Worm (Caenorhabditis elegans) whole organism, midembryonic: Measurements from ENCODE around the gene cutl-12.

Source experiments
- T22C8.4 ChIP-seq: fragments of 200-800 bp; sonication (Bioruptor generic); IDR thresholded peaks from 2 replicates; pipeline ENCODE4 v1.3.6; 2022; ENCODE audit warnings: missing genetic modification characterization, missing compliant biosample characterization
- cog-1 ChIP-seq: sonication (generic microtip); optimal IDR thresholded peaks from 2 replicates; lab custom pipeline; 2016; ENCODE audit warnings: missing genetic modification characterization, missing compliant biosample characterization
- flt-1 ChIP-seq: fragments of 200-800 bp; sonication (Bioruptor generic); IDR thresholded peaks from 2 replicates; pipeline ENCODE4 v1.3.6; 2022; ENCODE audit warnings: missing genetic modification characterization, missing compliant biosample characterization
- klf-2 ChIP-seq: fragments of 200-800 bp; sonication (Bioruptor generic); conservative IDR thresholded peaks from 2 replicates; pipeline ENCODE4 v1.3.6; 2022; ENCODE audit warnings: missing genetic modification reagents, missing genetic modification characterization, missing compliant biosample characterization
- med-1 ChIP-seq: sonication (generic microtip); optimal IDR thresholded peaks from 2 replicates; lab custom pipeline; 2017; ENCODE audit warnings: missing genetic modification characterization, mild to moderate bottlenecking, missing compliant biosample characterization, antibody characterized with exemption, missing genetic modification reagents; ENCODE audit not compliant: insufficient read depth
- ref-1 ChIP-seq: fragments of 200-800 bp; sonication (Bioruptor generic); conservative IDR thresholded peaks from 2 replicates; pipeline ENCODE4 v1.3.6; 2022; ENCODE audit warnings: missing genetic modification reagents, missing genetic modification characterization, missing compliant biosample characterization
- tab-1 ChIP-seq: fragments of 200-800 bp; sonication (Bioruptor generic); IDR thresholded peaks from 2 replicates; pipeline ENCODE4 v1.3.6; 2022; ENCODE audit warnings: missing genetic modification characterization, missing compliant biosample characterization
- ztf-23 ChIP-seq: fragments of 200-800 bp; sonication (Bioruptor generic); IDR thresholded peaks from 2 replicates; pipeline ENCODE4 v1.3.6; 2022; ENCODE audit warnings: missing genetic modification reagents, missing genetic modification characterization, missing compliant biosample characterization
- ztf-29 ChIP-seq: fragments of 200-800 bp; sonication (Bioruptor generic); IDR thresholded peaks from 2 replicates; pipeline ENCODE4 v1.3.6; 2022; ENCODE audit warnings: missing genetic modification reagents, missing genetic modification characterization, missing compliant biosample characterization

cutl-12 gene

DNA sequence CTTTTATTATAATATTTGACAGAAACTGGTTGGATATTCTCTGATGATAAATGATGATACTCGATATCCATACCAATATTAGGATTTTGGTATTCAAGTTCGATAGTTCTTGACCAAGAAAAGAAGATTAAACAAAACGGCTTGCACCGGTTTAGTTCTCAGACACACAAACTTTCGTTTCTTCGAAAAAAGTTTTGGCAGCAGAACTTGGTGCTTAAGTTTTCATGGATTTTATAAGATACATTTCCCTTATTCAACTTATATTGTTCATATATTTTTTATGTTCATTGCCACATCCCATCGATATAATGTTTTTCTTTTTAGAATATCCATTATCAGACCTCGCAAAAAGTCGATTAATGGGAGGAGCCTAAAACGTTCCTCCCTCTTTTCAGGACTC lies 43.6 kb downstream of the cutl-12 start, which contains the start of gene aptf-4:
TSS of gene aptf-4 (plus strand) at position 301 of the 400 bp plus-strand sequence.
- TF ChIP-seq ztf-29 (GFP tag; lab: Robert Waterston, UW), result no peak
- no peak for TF ChIP-seq med-1 (GFP tag; lab: Kevin White, UChicago)
- no peak for TF ChIP-seq cog-1 (tag; lab: Kevin White, UChicago)
- TF ChIP-seq ref-1, result no peak
- no peak for TF ChIP-seq tab-1 (GFP tag; lab: Robert Waterston, UW)
- no peak for TF ChIP-seq ztf-23 (GFP tag; lab: Robert Waterston, UW)
- no peak for TF ChIP-seq T22C8.4 (GFP tag; lab: Robert Waterston, UW)
- TF ChIP-seq flt-1, result no peak
- no peak for TF ChIP-seq klf-2 (GFP tag; lab: Robert Waterston, UW)

DNA sequence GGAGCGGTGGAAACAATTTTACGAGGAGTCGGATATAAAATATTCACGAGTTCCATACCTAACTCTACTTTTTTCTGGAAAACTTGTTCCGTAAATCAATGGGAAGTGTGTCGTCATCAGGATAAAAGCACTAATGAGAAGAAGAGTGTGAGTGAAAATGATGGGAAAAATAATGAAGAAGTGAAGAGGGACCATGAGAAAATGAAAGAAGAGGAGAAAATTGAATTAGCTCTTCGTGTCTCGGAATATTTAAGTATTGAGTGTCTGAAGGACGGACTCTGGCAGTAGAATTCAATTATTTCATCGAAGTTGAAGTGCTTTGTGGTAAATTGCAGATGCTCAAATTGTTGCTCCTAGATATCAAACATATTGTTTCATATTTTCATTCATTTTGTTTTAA lies 45.1 kb downstream of the cutl-12 start:
- no peak for TF ChIP-seq ztf-23 (GFP tag; lab: Robert Waterston, UW)
- no peak for TF ChIP-seq flt-1
- no peak for TF ChIP-seq med-1 (GFP tag; lab: Kevin White, UChicago)
- no peak for TF ChIP-seq ref-1
- TF ChIP-seq tab-1 (GFP tag; lab: Robert Waterston, UW), result no peak
- no peak for TF ChIP-seq cog-1 (tag; lab: Kevin White, UChicago)
- no peak for TF ChIP-seq klf-2 (GFP tag; lab: Robert Waterston, UW)
- TF ChIP-seq ztf-29 (GFP tag; lab: Robert Waterston, UW), result no peak
- no peak for TF ChIP-seq T22C8.4 (GFP tag; lab: Robert Waterston, UW)

DNA sequence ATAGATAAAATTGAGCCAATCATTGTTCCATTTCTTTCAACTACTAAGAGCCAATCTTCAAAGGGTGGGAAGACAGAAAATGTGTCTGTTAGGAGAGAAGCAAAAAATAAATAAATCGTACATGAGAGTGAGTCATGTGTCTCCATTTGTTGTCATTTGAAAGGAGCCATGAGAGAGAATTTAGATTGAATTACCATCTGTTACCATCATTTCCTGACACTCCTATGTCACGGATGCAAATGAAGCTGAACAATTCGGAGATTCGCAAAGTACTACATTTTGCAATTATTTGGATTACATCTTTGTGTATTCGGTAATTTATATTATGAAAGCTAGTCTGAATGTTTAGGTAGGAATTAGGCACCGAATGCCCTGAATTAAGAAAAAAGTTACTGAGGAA lies 45.8 kb downstream of the cutl-12 start:
- no peak for TF ChIP-seq flt-1
- TF ChIP-seq ref-1, result no peak
- TF ChIP-seq ztf-29 (GFP tag; lab: Robert Waterston, UW), result no peak
- TF ChIP-seq cog-1 (tag; lab: Kevin White, UChicago), result no peak
- no peak for TF ChIP-seq ztf-23 (GFP tag; lab: Robert Waterston, UW)
- no peak for TF ChIP-seq klf-2 (GFP tag; lab: Robert Waterston, UW)
- no peak for TF ChIP-seq T22C8.4 (GFP tag; lab: Robert Waterston, UW)
- no peak for TF ChIP-seq tab-1 (GFP tag; lab: Robert Waterston, UW)
- no peak for TF ChIP-seq med-1 (GFP tag; lab: Kevin White, UChicago)

DNA sequence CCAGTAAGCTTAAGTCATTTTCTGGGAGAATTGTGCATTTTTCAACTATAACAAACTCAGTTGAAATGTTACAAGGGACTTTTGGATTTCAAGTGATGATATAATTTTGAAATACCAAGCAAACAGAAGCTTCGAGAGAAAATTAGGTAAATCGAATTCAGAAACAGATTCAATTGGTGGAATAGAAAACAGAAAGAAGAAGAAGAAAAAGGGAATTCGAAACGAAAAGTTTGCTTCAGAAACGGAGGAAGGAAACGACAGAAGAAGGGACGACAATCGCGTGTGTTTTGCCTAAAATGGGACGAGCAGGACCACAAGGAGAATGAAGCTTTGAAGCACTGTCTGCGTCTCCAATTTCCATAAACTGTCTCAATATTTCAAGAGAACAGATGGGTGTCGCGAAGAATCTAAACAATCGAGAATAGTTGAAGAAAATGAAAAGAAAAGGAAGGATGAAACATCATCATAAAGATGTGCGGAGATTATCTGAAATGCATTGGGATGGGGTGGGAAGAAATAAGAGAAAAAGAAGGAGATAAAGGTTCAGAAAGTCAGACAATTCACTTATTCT lies 46.5 kb downstream of the cutl-12 start:
- TF ChIP-seq ztf-23 (GFP tag; lab: Robert Waterston, UW) (no peak), klf-2 (GFP tag; lab: Robert Waterston, UW) (no peak), T22C8.4 (GFP tag; lab: Robert Waterston, UW) (no peak), tab-1 (GFP tag; lab: Robert Waterston, UW) (no peak), ztf-29 (GFP tag; lab: Robert Waterston, UW) (no peak), cog-1 (tag; lab: Kevin White, UChicago) (no peak), med-1 (GFP tag; lab: Kevin White, UChicago) (no peak), ref-1 (no peak), flt-1 (no peak)

DNA sequence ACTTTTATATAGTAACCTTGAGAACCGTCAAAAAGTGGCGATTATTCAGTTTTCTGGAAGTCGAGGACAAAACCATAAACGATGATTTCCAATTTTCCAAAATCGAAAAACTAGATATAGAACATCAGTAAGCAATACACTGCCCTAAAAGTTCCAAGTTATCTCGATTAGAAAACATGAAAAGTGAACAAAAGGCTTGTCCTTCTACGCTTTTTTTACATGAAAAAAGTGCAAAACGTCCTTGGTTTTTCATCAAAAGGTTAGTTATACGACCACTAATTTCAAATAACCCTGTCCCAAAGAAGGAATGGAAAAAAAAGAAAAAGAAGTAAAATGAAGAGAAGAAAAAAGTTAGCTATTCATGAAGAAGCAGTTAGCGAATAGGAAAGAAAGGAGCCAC lies 48.4 kb downstream of the cutl-12 start:
- TF ChIP-seq klf-2 (GFP tag; lab: Robert Waterston, UW), result no peak
- no peak for TF ChIP-seq tab-1 (GFP tag; lab: Robert Waterston, UW)
- TF ChIP-seq ztf-23 (GFP tag; lab: Robert Waterston, UW), result no peak
- no peak for TF ChIP-seq cog-1 (tag; lab: Kevin White, UChicago)
- no peak for TF ChIP-seq med-1 (GFP tag; lab: Kevin White, UChicago)
- TF ChIP-seq ztf-29 (GFP tag; lab: Robert Waterston, UW), result no peak
- TF ChIP-seq T22C8.4 (GFP tag; lab: Robert Waterston, UW), result no peak
- TF ChIP-seq flt-1, result no peak
- TF ChIP-seq ref-1, result no peak

DNA sequence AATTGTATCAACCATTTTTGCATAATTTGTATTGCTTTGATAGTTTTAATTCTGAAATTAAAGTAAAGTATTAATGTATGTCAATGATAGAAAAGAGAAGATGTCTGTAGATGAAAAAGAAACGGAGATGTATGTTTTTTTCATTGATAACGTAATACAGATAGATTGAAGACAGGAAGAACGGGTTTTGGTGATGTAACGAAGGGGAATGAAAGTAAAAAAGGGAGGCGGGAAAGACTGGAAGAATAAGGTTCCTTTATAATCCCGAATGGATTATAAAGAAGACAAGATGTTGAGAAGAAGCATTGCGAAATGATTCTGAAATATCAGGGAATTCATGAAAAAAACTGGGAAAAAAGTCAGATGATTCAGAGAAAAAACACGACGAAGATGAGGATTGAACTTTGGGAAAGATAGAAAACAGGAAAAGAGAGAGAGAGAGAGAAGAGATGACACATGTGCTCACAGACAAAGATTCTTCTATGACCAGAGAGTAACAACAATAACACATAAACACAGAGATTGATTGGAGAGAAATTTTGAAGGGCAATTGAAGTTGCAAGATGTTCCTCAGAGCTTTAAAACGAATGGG lies 49.2 kb downstream of the cutl-12 start, which contains the start of gene F54C9.11:
TSS of gene F54C9.11 (minus strand) at position 51 of the 592 bp plus-strand sequence.
- TF ChIP-seq med-1 (GFP tag; lab: Kevin White, UChicago) (no peak), cog-1 (tag; lab: Kevin White, UChicago) (no peak), ref-1 (no peak), klf-2 (GFP tag; lab: Robert Waterston, UW) (no peak), T22C8.4 (GFP tag; lab: Robert Waterston, UW) (no peak), ztf-23 (GFP tag; lab: Robert Waterston, UW) (no peak), ztf-29 (GFP tag; lab: Robert Waterston, UW) (no peak), flt-1 (no peak)

DNA sequence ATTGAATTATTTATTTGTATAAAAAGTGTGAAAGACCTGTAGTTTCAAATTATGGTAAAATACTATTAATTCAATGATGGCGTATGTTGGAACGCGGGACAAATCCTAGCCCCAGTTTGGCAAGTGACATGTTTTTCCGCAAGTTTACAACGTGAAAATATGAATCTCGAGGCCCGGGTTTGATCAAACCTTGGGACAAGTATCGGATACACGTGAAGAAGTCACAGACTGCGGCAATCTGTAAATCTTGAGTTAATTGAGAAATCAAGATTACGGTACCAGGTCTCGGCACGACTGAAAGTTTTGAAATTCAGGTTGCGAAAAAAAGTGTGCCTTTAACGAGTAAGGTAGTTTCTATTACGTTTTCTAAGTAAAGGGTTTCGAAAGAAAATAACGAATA lies 51.3 kb downstream of the cutl-12 start:
- TF ChIP-seq med-1 (GFP tag; lab: Kevin White, UChicago) (no peak), ref-1 (no peak), klf-2 (GFP tag; lab: Robert Waterston, UW) (no peak), flt-1 (no peak), cog-1 (tag; lab: Kevin White, UChicago) (no peak), ztf-29 (GFP tag; lab: Robert Waterston, UW) (no peak), tab-1 (GFP tag; lab: Robert Waterston, UW) (no peak), ztf-23 (GFP tag; lab: Robert Waterston, UW) (no peak)

DNA sequence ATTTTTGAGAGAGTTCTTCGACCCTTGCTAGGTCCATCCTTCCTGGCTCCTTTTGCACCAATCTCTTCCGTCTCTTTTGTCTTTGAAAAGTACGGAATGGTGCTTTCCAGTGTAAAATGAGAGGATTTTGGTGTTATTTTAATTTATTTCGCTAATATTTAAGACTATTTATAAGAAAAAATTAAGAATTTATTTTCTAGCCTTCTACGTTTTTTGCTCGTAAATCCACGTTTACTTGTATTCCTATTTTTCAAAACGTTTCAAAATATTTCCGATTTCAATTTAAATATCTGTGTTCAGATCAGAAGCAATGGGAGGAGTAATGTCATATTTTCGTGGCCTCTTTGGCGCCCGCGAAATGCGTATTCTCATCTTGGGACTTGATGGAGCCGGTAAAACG lies 52.6 kb downstream of the cutl-12 start, which contains the start of gene arl-1:
TSS of gene arl-1 (plus strand) at position 301 of the 400 bp plus-strand sequence.
- TF ChIP-seq klf-2 (GFP tag; lab: Robert Waterston, UW) (no peak), flt-1 (no peak), med-1 (GFP tag; lab: Kevin White, UChicago) (no peak), ztf-29 (GFP tag; lab: Robert Waterston, UW) (no peak), ref-1 (no peak), cog-1 (tag; lab: Kevin White, UChicago) (no peak), T22C8.4 (GFP tag; lab: Robert Waterston, UW) (no peak), ztf-23 (GFP tag; lab: Robert Waterston, UW) (no peak), tab-1 (GFP tag; lab: Robert Waterston, UW) (no peak)
